Fruit fly (Drosophila melanogaster) whole organism: ENCODE measurements around the gene CG31897.

Source experiments
- Dll ChIP-seq: fragments of >200 bp; optimal IDR thresholded peaks from 2 replicates; lab custom pipeline; 2017
- EcR ChIP-seq, 2 experiments: fragments of >200 bp; optimal IDR thresholded peaks; 2 replicates each; lab custom pipeline; 2017; ENCODE audit warnings: missing biosample characterization in 2 of 2, missing genetic modification characterization in 2 of 2, missing genetic modification reagents in 2 of 2
- psq ChIP-seq: fragments of >200 bp; optimal IDR thresholded peaks from 2 replicates; lab custom pipeline; 2017

DNA sequence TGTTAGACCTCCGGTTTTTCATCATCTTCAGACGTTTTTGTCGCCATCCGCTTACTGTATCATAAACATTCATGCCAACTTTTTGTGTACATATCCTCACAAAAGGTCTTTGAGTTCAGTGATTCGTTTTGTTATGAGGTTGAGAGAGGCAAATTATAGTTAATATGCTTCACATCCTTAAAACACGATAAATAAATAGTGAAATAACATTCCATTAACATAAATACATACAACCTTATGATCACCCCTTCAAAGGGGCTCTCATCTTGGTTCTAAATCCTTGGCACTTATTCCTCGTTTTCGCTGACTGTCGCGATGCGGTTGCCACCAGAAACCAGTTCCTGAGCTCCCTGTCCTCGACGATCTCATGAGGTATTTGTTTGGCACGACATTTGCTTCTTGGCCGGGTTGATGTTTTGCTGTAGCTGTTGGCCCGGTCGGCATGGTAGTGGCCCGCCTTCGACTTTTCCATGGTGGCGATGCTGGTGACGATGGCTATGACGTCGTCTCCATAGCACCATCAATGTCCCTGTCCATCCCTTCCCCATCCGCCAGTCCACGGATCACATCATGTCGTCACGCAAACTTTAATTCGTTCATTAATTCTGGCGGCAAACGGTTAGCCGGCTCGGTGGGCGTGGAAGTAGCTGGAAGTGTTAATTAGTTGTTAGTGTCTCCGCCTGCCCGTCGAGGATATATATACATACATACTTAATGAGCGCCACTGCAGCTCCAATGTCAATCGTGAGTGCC lies 26.9 kb downstream of the CG31897 start:
- TF ChIP-seq psq (no peak), Dll (lab: Kevin White, UChicago) (no peak), EcR (GFP tag; optimal IDR thresholded peaks at IDR 0.05; lab: Kevin White, UChicago) (no peak)
